Worm (Caenorhabditis elegans): ENCODE data around the gene decr-1.3.

DNA sequence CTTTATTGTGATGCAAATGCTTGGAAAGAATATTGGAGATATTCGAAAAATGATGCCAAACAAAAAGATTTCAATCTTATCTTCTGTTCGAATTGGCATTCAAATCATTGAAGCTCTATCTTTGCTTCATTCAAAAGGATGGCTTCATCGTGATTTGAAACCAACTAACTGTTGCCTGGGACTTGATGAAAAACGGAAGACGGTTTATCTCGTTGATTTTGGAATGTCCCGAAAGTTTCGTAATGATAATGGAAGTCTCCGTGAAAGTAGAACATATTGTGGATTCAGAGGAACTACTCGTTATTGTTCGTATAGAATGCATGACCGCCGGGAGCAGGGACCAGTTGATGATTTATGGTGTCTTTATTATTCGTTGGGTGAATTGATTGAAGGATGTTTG lies 799 bp upstream of the decr-1.3 start:
- TF ChIP-seq lin-39 (tag; optimal IDR thresholded peaks at IDR 0.05) (no peak), unc-62 (GFP tag; optimal IDR thresholded peaks at IDR 0.05) (no peak), nhr-25 (tag; optimal IDR thresholded peaks at IDR 0.05) (no peak), ama-1 (optimal IDR thresholded peaks at IDR 0.05) (no peak), elt-3 (tag; optimal IDR thresholded peaks at IDR 0.05) (no peak), nhr-10 (tag; optimal IDR thresholded peaks at IDR 0.05) (no peak), nhr-129 (tag; optimal IDR thresholded peaks at IDR 0.05) (no peak), zag-1 (tag; optimal IDR thresholded peaks at IDR 0.05) (no peak), mdl-1 (tag; optimal IDR thresholded peaks at IDR 0.05) (no peak), F13H6.1 (tag; optimal IDR thresholded peaks at IDR 0.05) (no peak), skn-1 (tag; optimal IDR thresholded peaks at IDR 0.05) (no peak), ztf-11 (tag; optimal IDR thresholded peaks at IDR 0.05) (no peak)
